Worm (Caenorhabditis elegans): ENCODE data around the gene K01B6.4.

- TF ChIP-seq F55B11.4 (tag; optimal IDR thresholded peaks at IDR 0.05; ENCODE audit: borderline replicate concordance, insufficient read depth), result no peak
- no peak for TF ChIP-seq nhr-90 (tag; optimal IDR thresholded peaks at IDR 0.05)
- TF ChIP-seq efl-1 (GFP tag; optimal IDR thresholded peaks at IDR 0.05), result no peak
- no peak for TF ChIP-seq nfya-1 (tag; optimal IDR thresholded peaks at IDR 0.05; ENCODE audit: borderline replicate concordance, insufficient read depth)
- no peak for TF ChIP-seq somi-1 (GFP tag; optimal IDR thresholded peaks at IDR 0.05)
- no peak for TF ChIP-seq madf-8 (GFP tag; conservative IDR thresholded peaks at IDR 0.05)
- TF ChIP-seq ceh-27 (GFP tag; optimal IDR thresholded peaks at IDR 0.05), result no peak
- TF ChIP-seq cebp-2 (GFP tag; IDR thresholded peaks at IDR 0.05), result no peak
Observed at ce11 chrIII:9346114-9346513, 48.9 kb upstream of the K01B6.4 start.
